Fruit fly (Drosophila melanogaster) whole organism, prepupa: ENCODE results near the gene CG32551.

Experiments
- CG10631 ChIP-seq: fragments of 200-800 bp; sonication (Bioruptor generic); optimal IDR thresholded peaks from 2 replicates; lab custom pipeline; 2016; ENCODE audit warnings: missing biosample characterization, missing genetic modification characterization
- CG10669 ChIP-seq: fragments of 200-800 bp; sonication (Bioruptor generic); optimal IDR thresholded peaks from 3 replicates; lab custom pipeline; 2018; ENCODE audit warnings: missing biosample characterization, mild to moderate bottlenecking, missing genetic modification characterization, moderate library complexity
- CG11294 ChIP-seq: fragments of 200-800 bp; sonication (Bioruptor generic); IDR thresholded peaks from 2 replicates; pipeline ENCODE4 v1.3.6; 2022; ENCODE audit warnings: missing biosample characterization, missing genetic modification characterization
- CG11762 ChIP-seq: fragments of 200-800 bp; sonication (Bioruptor generic); optimal IDR thresholded peaks from 3 replicates; lab custom pipeline; 2016; ENCODE audit warnings: missing biosample characterization, missing genetic modification characterization; ENCODE audit not compliant: insufficient read depth
- CG11902 ChIP-seq: fragments of 200-800 bp; sonication (Bioruptor generic); optimal IDR thresholded peaks from 3 replicates; lab custom pipeline; 2016; ENCODE audit warnings: missing biosample characterization, missing genetic modification characterization
- CG15336 ChIP-seq: fragments of 200-800 bp; sonication (Bioruptor generic); IDR thresholded peaks from 2 replicates; pipeline ENCODE4 v1.3.6; 2022; ENCODE audit warnings: missing biosample characterization, missing genetic modification characterization
- CG1621 ChIP-seq: fragments of 200-800 bp; sonication (Bioruptor generic); optimal IDR thresholded peaks from 3 replicates; lab custom pipeline; 2018; ENCODE audit warnings: missing biosample characterization, mild to moderate bottlenecking, missing genetic modification characterization
- CG31627 ChIP-seq: fragments of 200-800 bp; sonication (Bioruptor generic); optimal IDR thresholded peaks from 3 replicates; lab custom pipeline; 2016; ENCODE audit warnings: missing biosample characterization, missing genetic modification characterization
- CG32006 ChIP-seq: fragments of 200-800 bp; sonication (Bioruptor generic); optimal IDR thresholded peaks from 3 replicates; lab custom pipeline; 2017; ENCODE audit warnings: missing biosample characterization, mild to moderate bottlenecking, missing genetic modification characterization
- CG4318 ChIP-seq: fragments of 200-800 bp; sonication (Bioruptor generic); optimal IDR thresholded peaks from 3 replicates; lab custom pipeline; 2017; ENCODE audit warnings: missing biosample characterization, mild to moderate bottlenecking, missing genetic modification characterization
- CG6163 ChIP-seq: fragments of 200-800 bp; sonication (Bioruptor generic); IDR thresholded peaks from 3 replicates; pipeline ENCODE4 v1.3.6; 2022; ENCODE audit warnings: missing biosample characterization, missing genetic modification characterization
- CG6276 ChIP-seq: fragments of 200-800 bp; sonication (Bioruptor generic); optimal IDR thresholded peaks from 2 replicates; lab custom pipeline; 2017; ENCODE audit warnings: missing biosample characterization, mild to moderate bottlenecking, missing genetic modification characterization
- CG8119 ChIP-seq: fragments of 200-800 bp; sonication (Bioruptor generic); IDR thresholded peaks from 3 replicates; pipeline ENCODE4 v1.3.6; 2022; ENCODE audit warnings: missing biosample characterization, missing genetic modification characterization
- CG8632 ChIP-seq: fragments of 200-800 bp; sonication (Bioruptor generic); optimal IDR thresholded peaks from 3 replicates; lab custom pipeline; 2016; ENCODE audit warnings: missing biosample characterization, missing genetic modification characterization
- Eip75B ChIP-seq: fragments of 200-800 bp; sonication (Bioruptor generic); optimal IDR thresholded peaks from 3 replicates; lab custom pipeline; 2016; ENCODE audit warnings: missing biosample characterization, missing genetic modification characterization
- Eip78C ChIP-seq: fragments of 200-800 bp; sonication (Bioruptor generic); peaks from one replicate; lab custom pipeline; 2016; ENCODE audit warnings: missing biosample characterization, missing genetic modification characterization
- Eip93F ChIP-seq: fragments of 200-800 bp; sonication (Bioruptor generic); optimal IDR thresholded peaks from 2 replicates; lab custom pipeline; 2016; ENCODE audit warnings: missing biosample characterization, mild to moderate bottlenecking, missing genetic modification characterization
- Ets21C ChIP-seq: fragments of 200-800 bp; sonication (Bioruptor generic); optimal IDR thresholded peaks from 3 replicates; lab custom pipeline; 2016; ENCODE audit warnings: missing biosample characterization, missing genetic modification characterization
- Ets96B ChIP-seq: fragments of 200-800 bp; optimal IDR thresholded peaks from 2 replicates; lab custom pipeline; 2019; ENCODE audit warnings: missing biosample characterization, mild to moderate bottlenecking, missing genetic modification characterization, moderate library complexity
- Hr38 ChIP-seq: sonication (Bioruptor generic); optimal IDR thresholded peaks from 2 replicates; lab custom pipeline; 2016; ENCODE audit warnings: missing biosample characterization, missing genetic modification characterization
- Hr4 ChIP-seq: fragments of 200-800 bp; sonication (Bioruptor generic); optimal IDR thresholded peaks from 3 replicates; lab custom pipeline; 2016; ENCODE audit warnings: missing biosample characterization, missing genetic modification characterization
- Met ChIP-seq: fragments of 200-800 bp; sonication (Bioruptor generic); optimal IDR thresholded peaks from 3 replicates; lab custom pipeline; 2016; ENCODE audit warnings: missing biosample characterization, missing genetic modification characterization
- Smox ChIP-seq: fragments of 200-800 bp; sonication (Bioruptor generic); optimal IDR thresholded peaks from 3 replicates; lab custom pipeline; 2016; ENCODE audit warnings: missing biosample characterization, missing genetic modification characterization
- Sox102F ChIP-seq: fragments of 200-800 bp; sonication (Bioruptor generic); optimal IDR thresholded peaks from 2 replicates; lab custom pipeline; 2016; ENCODE audit warnings: missing biosample characterization, mild to moderate bottlenecking, missing genetic modification characterization
- achi ChIP-seq: fragments of 200-800 bp; sonication (Bioruptor generic); optimal IDR thresholded peaks from 3 replicates; lab custom pipeline; 2016; ENCODE audit warnings: missing biosample characterization, missing genetic modification characterization
- dsx ChIP-seq: fragments of 200-800 bp; optimal IDR thresholded peaks from 3 replicates; lab custom pipeline; 2019; ENCODE audit warnings: missing biosample characterization, mild to moderate bottlenecking, missing genetic modification characterization, moderate library complexity; ENCODE audit not compliant: poor library complexity, severe bottlenecking
- eg ChIP-seq: fragments of 200-800 bp; sonication (Bioruptor generic); IDR thresholded peaks from 3 replicates; pipeline ENCODE4 v1.3.6; 2022; ENCODE audit warnings: missing biosample characterization, missing genetic modification characterization
- esn ChIP-seq: fragments of 200-800 bp; sonication (Bioruptor generic); optimal IDR thresholded peaks from 2 replicates; lab custom pipeline; 2016; ENCODE audit warnings: missing biosample characterization, mild to moderate bottlenecking, missing genetic modification characterization, moderate library complexity
- fd59A ChIP-seq: fragments of 200-800 bp; sonication (Bioruptor generic); optimal IDR thresholded peaks from 2 replicates; lab custom pipeline; 2017; ENCODE audit warnings: missing biosample characterization, mild to moderate bottlenecking, missing genetic modification characterization, missing genetic modification reagents
- fd85E ChIP-seq: fragments of 200-800 bp; sonication (Bioruptor generic); optimal IDR thresholded peaks from 3 replicates; lab custom pipeline; 2016; ENCODE audit warnings: missing biosample characterization, missing genetic modification characterization
- fkh ChIP-seq: fragments of 200-800 bp; sonication (Bioruptor generic); optimal IDR thresholded peaks from 3 replicates; lab custom pipeline; 2017; ENCODE audit warnings: missing biosample characterization, mild to moderate bottlenecking, missing genetic modification characterization, moderate library complexity
- net ChIP-seq: fragments of 200-800 bp; sonication (Bioruptor generic); optimal IDR thresholded peaks from 3 replicates; lab custom pipeline; 2016; ENCODE audit warnings: missing biosample characterization, missing genetic modification characterization
- spab ChIP-seq: fragments of 200-800 bp; sonication (Bioruptor generic); optimal IDR thresholded peaks from 2 replicates; lab custom pipeline; 2017; ENCODE audit warnings: missing biosample characterization, mild to moderate bottlenecking, missing genetic modification characterization, missing genetic modification reagents
- svp ChIP-seq: fragments of 200-800 bp; sonication (Bioruptor generic); peaks from one replicate; lab custom pipeline; 2016; ENCODE audit warnings: missing biosample characterization, missing genetic modification characterization
- vri ChIP-seq: fragments of 200-800 bp; sonication (Bioruptor generic); optimal IDR thresholded peaks from 3 replicates; lab custom pipeline; 2016; ENCODE audit warnings: missing biosample characterization, mild to moderate bottlenecking, missing genetic modification characterization

The CG32551 gene

dm6 chrX:18409449-18409848, 29.2 kb upstream of the CG32551 start:
- TF ChIP-seq CG11294 (GFP tag; lab: Robert Waterston, UW): no peak
- no peak for TF ChIP-seq net (GFP tag; lab: Kevin White, UChicago)
- no peak for TF ChIP-seq Hr4 (GFP tag; lab: Kevin White, UChicago)
- peak; percentile 12 for TF ChIP-seq Eip78C
- no peak for TF ChIP-seq CG1621 (tag; lab: Kevin White, UChicago)
- no peak for TF ChIP-seq CG10669 (GFP tag; lab: Kevin White, UChicago)
- 0 out of 3 replicates have a peak, but pooled peaks have one; percentile 9 for TF ChIP-seq eg (GFP tag; lab: Robert Waterston, UW)
- TF ChIP-seq CG10631 (GFP tag; lab: Kevin White, UChicago): no peak

dm6 chrX:18409938-18410337, 28.7 kb upstream of the CG32551 start, which contains the start of gene Nt5b:
TSS of gene Nt5b (minus strand) at chrX:18410144.
- TF ChIP-seq fkh (GFP tag; lab: Kevin White, UChicago) (peak; percentile 64), CG11902 (GFP tag; lab: Kevin White, UChicago) (no peak)

dm6 chrX:18415115-18415514, 23.6 kb upstream of the CG32551 start, which contains the start of gene CG15056:
TSS of gene CG15056 (plus strand) at chrX:18415415.
- TF ChIP-seq CG6163 (GFP tag; lab: Robert Waterston, UW) (no peak), CG11762 (no peak), fd59A (GFP tag; lab: Kevin White, UChicago) (no peak), Eip75B (GFP tag; lab: Kevin White, UChicago) (no peak), net (GFP tag; lab: Kevin White, UChicago) (no peak), Sox102F (GFP tag; lab: Kevin White, UChicago) (no peak), fd85E (GFP tag; lab: Kevin White, UChicago) (no peak), CG15336 (no peak), achi (GFP tag; lab: Kevin White, UChicago) (no peak), CG11294 (GFP tag; lab: Robert Waterston, UW) (no peak), CG4318 (no peak), CG31627 (GFP tag; lab: Kevin White, UChicago) (no peak), esn (GFP tag; lab: Kevin White, UChicago) (no peak), svp (GFP tag; lab: Kevin White, UChicago) (no peak)

- TF ChIP-seq CG15336 (peak; percentile 62), eg (GFP tag; lab: Robert Waterston, UW) (peak; percentile 77), dsx (GFP tag; lab: Kevin White, UChicago) (no peak), CG6276 (GFP tag; lab: Kevin White, UChicago) (peak; percentile 42), vri (GFP tag; lab: Kevin White, UChicago) (no peak), CG8119 (GFP tag; lab: Robert Waterston, UW) (0 out of 3 replicates have a peak, but pooled peaks have one; percentile 43), CG6163 (GFP tag; lab: Robert Waterston, UW) (0 out of 3 replicates have a peak, but pooled peaks have one; percentile 22)
Measured at dm6 chrX:18422112-18422511, 16.6 kb upstream of the CG32551 start, which contains the start of gene CG42323. TSS of gene CG42323 (plus strand) at chrX:18422413.

- TF ChIP-seq CG10669 (GFP tag; lab: Kevin White, UChicago): no peak
- TF ChIP-seq CG32006: no peak
- no peak for TF ChIP-seq Eip93F (GFP tag; lab: Kevin White, UChicago)
- TF ChIP-seq Hr38 (GFP tag; lab: Kevin White, UChicago): no peak
Measured at dm6 chrX:18437190-18437589, 1.5 kb upstream of the CG32551 start, which contains the start of gene CG6290. TSS of gene CG6290 (plus strand) at chrX:18437490.

dm6 chrX:18439367-18439766, 699 bp downstream of the CG32551 start, which contains the start of gene CG43841:
TSS of gene CG43841 (plus strand) at chrX:18439667.
- TF ChIP-seq Smox (GFP tag; lab: Kevin White, UChicago) (no peak), Ets21C (GFP tag; lab: Kevin White, UChicago) (no peak), CG8632 (no peak), spab (no peak), CG10631 (GFP tag; lab: Kevin White, UChicago) (no peak), Met (GFP tag; lab: Kevin White, UChicago) (no peak), Ets96B (no peak), CG11762 (no peak)
